Fruit fly (Drosophila melanogaster) whole organism, embryonic: Measurements from ENCODE around the gene CG15343.

ENCODE experiments used
- ATbp ChIP-seq: fragments of 200-800 bp; sonication (Bioruptor generic); optimal IDR thresholded peaks from 2 replicates; lab custom pipeline; 2017; ENCODE audit warnings: missing biosample characterization, mild to moderate bottlenecking, missing genetic modification characterization, missing genetic modification reagents
- Abd-B ChIP-seq: fragments of 200-800 bp; sonication (Bioruptor generic); optimal IDR thresholded peaks from 2 replicates; lab custom pipeline; 2018; ENCODE audit warnings: missing biosample characterization, mild to moderate bottlenecking, missing genetic modification characterization, moderate library complexity
- Bteb2 ChIP-seq: fragments of 200-800 bp; sonication (Bioruptor generic); optimal IDR thresholded peaks from 2 replicates; lab custom pipeline; 2016; ENCODE audit warnings: missing biosample characterization, missing genetic modification characterization
- CG10462 ChIP-seq: fragments of 200-800 bp; sonication (Bioruptor generic); optimal IDR thresholded peaks from 2 replicates; lab custom pipeline; 2016; ENCODE audit warnings: missing biosample characterization, missing genetic modification characterization
- CG11247 ChIP-seq: fragments of 200-800 bp; sonication (Bioruptor generic); IDR thresholded peaks from 2 replicates; pipeline ENCODE4 v1.3.6; 2022; ENCODE audit warnings: missing biosample characterization, missing genetic modification characterization
- CG11456 ChIP-seq: fragments of 200-800 bp; sonication (Bioruptor generic); IDR thresholded peaks from 3 replicates; pipeline ENCODE4 v1.3.6; 2022; ENCODE audit warnings: missing biosample characterization, missing genetic modification characterization
- CG11504 ChIP-seq: fragments of 200-800 bp; sonication (Bioruptor generic); optimal IDR thresholded peaks from 3 replicates; lab custom pipeline; 2019; ENCODE audit warnings: missing biosample characterization, mild to moderate bottlenecking, missing genetic modification characterization, moderate library complexity
- CG12391 ChIP-seq: fragments of 200-800 bp; sonication (Bioruptor generic); optimal IDR thresholded peaks from 3 replicates; lab custom pipeline; 2018; ENCODE audit warnings: missing biosample characterization, mild to moderate bottlenecking, missing genetic modification characterization, moderate library complexity
- CG12769 ChIP-seq: fragments of 200-800 bp; sonication (Bioruptor generic); optimal IDR thresholded peaks from 2 replicates; lab custom pipeline; 2019; ENCODE audit warnings: missing biosample characterization, mild to moderate bottlenecking, missing genetic modification characterization, moderate library complexity
- CG13296 ChIP-seq: fragments of 200-800 bp; sonication (Bioruptor generic); optimal IDR thresholded peaks from 3 replicates; lab custom pipeline; 2018; ENCODE audit warnings: missing biosample characterization, mild to moderate bottlenecking, missing genetic modification characterization
- CG13424 ChIP-seq: fragments of 200-800 bp; sonication (Bioruptor generic); optimal IDR thresholded peaks from 2 replicates; lab custom pipeline; 2019; ENCODE audit warnings: missing biosample characterization, mild to moderate bottlenecking, missing genetic modification characterization, moderate library complexity
- CG16863 ChIP-seq: fragments of 200-800 bp; sonication (Bioruptor generic); optimal IDR thresholded peaks from 3 replicates; lab custom pipeline; 2016; ENCODE audit warnings: missing biosample characterization, missing genetic modification characterization
- CG18011 ChIP-seq: fragments of 200-800 bp; sonication (Bioruptor generic); optimal IDR thresholded peaks from 2 replicates; lab custom pipeline; 2017; ENCODE audit warnings: missing biosample characterization, missing genetic modification characterization, mild to moderate bottlenecking, moderate library complexity, missing genotype
- CG2678 ChIP-seq: fragments of 200-800 bp; sonication (Bioruptor generic); optimal IDR thresholded peaks from 3 replicates; lab custom pipeline; 2019; ENCODE audit warnings: missing biosample characterization, mild to moderate bottlenecking, missing genetic modification characterization, moderate library complexity
- CG31365 ChIP-seq: fragments of 200-800 bp; sonication (Bioruptor generic); optimal IDR thresholded peaks from 2 replicates; lab custom pipeline; 2018; ENCODE audit warnings: missing biosample characterization, mild to moderate bottlenecking, missing genetic modification characterization
- CG7271 ChIP-seq: fragments of 200-800 bp; sonication (Bioruptor generic); optimal IDR thresholded peaks from 2 replicates; lab custom pipeline; 2018; ENCODE audit warnings: missing biosample characterization, mild to moderate bottlenecking, missing genetic modification characterization, moderate library complexity
- CG7357 ChIP-seq: fragments of 200-800 bp; sonication (Bioruptor generic); IDR thresholded peaks from 3 replicates; pipeline ENCODE4 v1.3.6; 2022; ENCODE audit warnings: missing biosample characterization, missing genetic modification characterization
- CG7745 ChIP-seq: fragments of 200-800 bp; sonication (Bioruptor generic); optimal IDR thresholded peaks from 2 replicates; lab custom pipeline; 2018; ENCODE audit warnings: missing biosample characterization, mild to moderate bottlenecking, missing genetic modification characterization, moderate library complexity
- CG7786 ChIP-seq: fragments of 200-800 bp; sonication (Bioruptor generic); optimal IDR thresholded peaks from 2 replicates; lab custom pipeline; 2016; ENCODE audit warnings: missing biosample characterization, missing genetic modification characterization
- CG7987 ChIP-seq: fragments of 200-800 bp; sonication (Bioruptor generic); optimal IDR thresholded peaks from 2 replicates; lab custom pipeline; 2018; ENCODE audit warnings: missing biosample characterization, mild to moderate bottlenecking, missing genetic modification characterization, moderate library complexity
- CG8089 ChIP-seq: fragments of 200-800 bp; sonication (Bioruptor generic); optimal IDR thresholded peaks from 3 replicates; lab custom pipeline; 2016; ENCODE audit warnings: missing biosample characterization, missing genetic modification characterization
- CG8290 ChIP-seq, 3 experiments: fragments of 200-800 bp; sonication (Bioruptor generic); optimal IDR thresholded peaks; 2 replicates each; lab custom pipeline; 2016 to 2019; ENCODE audit warnings: missing biosample characterization in 3 of 3, missing genetic modification characterization in 3 of 3, mild to moderate bottlenecking in 2 of 3, moderate library complexity in 1 of 3
- CG9727 ChIP-seq: fragments of 200-800 bp; sonication (Bioruptor generic); optimal IDR thresholded peaks from 3 replicates; lab custom pipeline; 2017; ENCODE audit warnings: missing biosample characterization, mild to moderate bottlenecking, missing genetic modification characterization
- HHEX ChIP-seq: fragments of 200-800 bp; sonication (Bioruptor generic); optimal IDR thresholded peaks from 3 replicates; lab custom pipeline; 2017; ENCODE audit warnings: missing biosample characterization, mild to moderate bottlenecking, missing genetic modification characterization, missing genetic modification reagents
- Lim3 ChIP-seq: fragments of 200-800 bp; sonication (Bioruptor generic); IDR thresholded peaks from 2 replicates; pipeline ENCODE4 v1.3.6; 2022; ENCODE audit warnings: missing biosample characterization, missing genetic modification characterization
- Med ChIP-seq: fragments of 200-800 bp; sonication (Bioruptor generic); peaks from one replicate; lab custom pipeline; 2016; ENCODE audit warnings: missing biosample characterization, missing genetic modification characterization, mild to moderate bottlenecking, inconsistent platforms, moderate library complexity
- NC2α ChIP-seq: fragments of 200-800 bp; sonication (Bioruptor generic); optimal IDR thresholded peaks from 2 replicates; lab custom pipeline; 2016; ENCODE audit warnings: missing biosample characterization, missing genetic modification characterization
- NC2β ChIP-seq: fragments of 200-800 bp; sonication (Bioruptor generic); optimal IDR thresholded peaks from 2 replicates; lab custom pipeline; 2016; ENCODE audit warnings: missing biosample characterization, missing genetic modification characterization
- NK7.1 ChIP-seq: fragments of 200-800 bp; sonication (Bioruptor generic); optimal IDR thresholded peaks from 3 replicates; lab custom pipeline; 2016; ENCODE audit warnings: missing biosample characterization, missing genetic modification characterization
- Rfx ChIP-seq: fragments of 200-800 bp; sonication (Bioruptor generic); IDR thresholded peaks from 2 replicates; pipeline ENCODE4 v1.3.6; 2022; ENCODE audit warnings: missing biosample characterization, missing genetic modification characterization
- Scr ChIP-seq: fragments of 200-800 bp; sonication (Bioruptor generic); IDR thresholded peaks from 2 replicates; pipeline ENCODE4 v1.3.6; 2022; ENCODE audit warnings: missing biosample characterization, missing genetic modification characterization; ENCODE audit not compliant: partially characterized antibody
- abd-A ChIP-seq: fragments of 200-800 bp; sonication (Bioruptor generic); optimal IDR thresholded peaks from 3 replicates; lab custom pipeline; 2019; ENCODE audit warnings: missing biosample characterization, mild to moderate bottlenecking, missing genetic modification characterization, moderate library complexity
- amos ChIP-seq: fragments of 200-800 bp; sonication (Bioruptor generic); IDR thresholded peaks from 2 replicates; pipeline ENCODE4 v1.3.6; 2022; ENCODE audit warnings: missing biosample characterization, missing genetic modification characterization; ENCODE audit not compliant: partially characterized antibody
- cwo ChIP-seq: fragments of 200-800 bp; sonication (Bioruptor generic); optimal IDR thresholded peaks from 3 replicates; lab custom pipeline; 2017; ENCODE audit warnings: missing biosample characterization, missing genetic modification characterization, mild to moderate bottlenecking, moderate library complexity, missing genetic modification reagents
- danr ChIP-seq: fragments of 200-800 bp; sonication (Bioruptor generic); IDR thresholded peaks from 2 replicates; pipeline ENCODE4 v1.3.6; 2022; ENCODE audit warnings: missing biosample characterization, missing genetic modification characterization
- disco-r ChIP-seq: fragments of 200-800 bp; sonication (Bioruptor generic); optimal IDR thresholded peaks from 2 replicates; lab custom pipeline; 2016; ENCODE audit warnings: missing biosample characterization, missing genetic modification characterization
- dmrt99B ChIP-seq: fragments of 200-800 bp; sonication (Bioruptor generic); optimal IDR thresholded peaks from 2 replicates; lab custom pipeline; 2018; ENCODE audit warnings: missing biosample characterization, mild to moderate bottlenecking, missing genetic modification characterization, moderate library complexity
- dpn ChIP-seq, 2 experiments: fragments of 200-800 bp; sonication (Bioruptor generic); optimal IDR thresholded peaks; 3 replicates each; lab custom pipeline; 2016; ENCODE audit warnings: missing biosample characterization in 2 of 2, missing genetic modification characterization in 2 of 2
- grn ChIP-seq: fragments of 200-800 bp; sonication (Bioruptor generic); optimal IDR thresholded peaks from 3 replicates; lab custom pipeline; 2017; ENCODE audit warnings: missing biosample characterization, missing genetic modification characterization
- gsb-n ChIP-seq: fragments of 200-800 bp; sonication (Bioruptor generic); optimal IDR thresholded peaks from 3 replicates; lab custom pipeline; 2018; ENCODE audit warnings: missing biosample characterization, mild to moderate bottlenecking, missing genetic modification characterization
- hbn ChIP-seq: fragments of 200-800 bp; sonication (Bioruptor generic); IDR thresholded peaks from 2 replicates; pipeline ENCODE4 v1.3.6; 2022; ENCODE audit warnings: missing biosample characterization, missing genetic modification characterization; ENCODE audit not compliant: partially characterized antibody
- hth ChIP-seq: fragments of >200 bp; optimal IDR thresholded peaks from 2 replicates; lab custom pipeline; 2017; ENCODE audit warnings: inconsistent platforms
- kah ChIP-seq: fragments of 200-800 bp; sonication (Bioruptor generic); optimal IDR thresholded peaks from 2 replicates; lab custom pipeline; 2018; ENCODE audit warnings: missing biosample characterization, mild to moderate bottlenecking, missing genetic modification characterization
- ken ChIP-seq: fragments of 200-800 bp; sonication (Bioruptor generic); IDR thresholded peaks from 3 replicates; pipeline ENCODE4 v1.3.6; 2022; ENCODE audit warnings: missing biosample characterization, missing genetic modification characterization
- lmd ChIP-seq: fragments of 200-800 bp; sonication (Bioruptor generic); IDR thresholded peaks from 2 replicates; pipeline ENCODE4 v1.3.6; 2022; ENCODE audit warnings: missing biosample characterization, missing genetic modification characterization
- maf-S ChIP-seq: fragments of 200-800 bp; sonication (Bioruptor generic); optimal IDR thresholded peaks from 2 replicates; lab custom pipeline; 2016; ENCODE audit warnings: missing biosample characterization, missing genetic modification characterization
- pho ChIP-seq: fragments of 200-800 bp; sonication (Bioruptor generic); optimal IDR thresholded peaks from 2 replicates; lab custom pipeline; 2016; ENCODE audit warnings: missing biosample characterization, missing genetic modification characterization
- pita ChIP-seq: fragments of 200-800 bp; sonication (Bioruptor generic); optimal IDR thresholded peaks from 2 replicates; lab custom pipeline; 2017; ENCODE audit warnings: missing biosample characterization, mild to moderate bottlenecking, missing genetic modification characterization
- sima ChIP-seq: fragments of 200-800 bp; sonication (Bioruptor generic); optimal IDR thresholded peaks from 2 replicates; lab custom pipeline; 2016; ENCODE audit warnings: missing biosample characterization, missing genetic modification characterization
- z ChIP-seq: fragments of 200-800 bp; sonication (Bioruptor generic); IDR thresholded peaks from 3 replicates; pipeline ENCODE4 v1.3.6; 2022; ENCODE audit warnings: missing biosample characterization, missing genetic modification characterization

The CG15343 gene

DNA sequence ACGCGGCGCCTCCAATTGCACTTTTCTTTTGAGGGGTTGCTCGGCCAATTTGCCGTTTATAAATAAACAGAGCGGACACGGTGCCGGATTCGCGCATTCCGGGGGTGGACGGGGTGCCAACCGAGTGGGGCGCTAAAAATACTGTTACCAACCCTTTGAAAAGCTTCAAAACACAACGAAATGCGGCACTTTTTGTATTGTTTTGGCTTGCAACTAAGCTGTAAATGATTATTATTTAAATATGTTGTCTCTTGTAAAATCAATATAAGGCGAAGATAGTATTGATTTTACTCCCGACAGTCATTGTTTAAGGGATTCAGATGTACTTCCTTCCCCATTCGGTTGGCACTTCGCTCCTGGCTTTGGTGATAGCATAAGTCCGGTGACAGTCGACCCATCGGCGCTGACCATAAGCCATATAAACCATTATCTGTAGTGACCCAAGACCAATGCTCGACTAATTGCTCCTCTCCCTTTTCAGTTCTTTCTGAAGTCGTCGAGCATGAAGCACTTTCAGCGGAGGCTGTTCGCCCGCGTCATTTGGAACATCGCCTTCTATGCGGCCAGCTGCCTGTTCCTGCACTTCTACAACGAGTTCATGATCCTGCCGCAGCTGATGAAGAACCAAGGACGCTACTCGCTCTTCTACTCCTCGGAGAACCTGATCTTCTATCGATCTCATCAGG, at the start of gene CG15343 (continued):
- TF ChIP-seq pita, result no peak
- no peak for TF ChIP-seq CG18011 (GFP tag; lab: Kevin White, UChicago)
- TF ChIP-seq abd-A (tag; lab: Kevin White, UChicago), result no peak
- peak; percentile 23 for TF ChIP-seq dmrt99B (tag; lab: Kevin White, UChicago)
- TF ChIP-seq sima, result no peak
- no peak for TF ChIP-seq CG10462 (GFP tag; lab: Kevin White, UChicago)
- TF ChIP-seq CG7745 (tag; lab: Kevin White, UChicago), result no peak
- TF ChIP-seq CG7987 (GFP tag; lab: Kevin White, UChicago), result no peak
- no peak for TF ChIP-seq CG13296 (GFP tag; lab: Kevin White, UChicago)
- TF ChIP-seq Scr (GFP tag; lab: Robert Waterston, UW), result no peak
- peak; percentile 9 for TF ChIP-seq Abd-B (GFP tag; lab: Kevin White, UChicago)
- no peak for TF ChIP-seq z (GFP tag; lab: Robert Waterston, UW)
- TF ChIP-seq CG8089 (GFP tag; lab: Kevin White, UChicago), result no peak
- TF ChIP-seq hth (lab: Kevin White, UChicago), result no peak
- no peak for TF ChIP-seq pho (GFP tag; lab: Kevin White, UChicago)
- no peak for TF ChIP-seq grn
- no peak for TF ChIP-seq cwo (GFP tag; lab: Kevin White, UChicago)
- TF ChIP-seq CG7786 (GFP tag; lab: Kevin White, UChicago), result no peak
- TF ChIP-seq amos (GFP tag; lab: Robert Waterston, UW), result peak; percentile 32
- no peak for TF ChIP-seq Lim3 (GFP tag; lab: Robert Waterston, UW)
- peak; percentile 15 for TF ChIP-seq CG13424 (tag; lab: Kevin White, UChicago)
- TF ChIP-seq maf-S (GFP tag; lab: Kevin White, UChicago), result no peak
- peak; percentile 9 to 29 for TF ChIP-seq dpn (GFP tag; optimal IDR thresholded peaks at IDR 0.05; lab: Kevin White, UChicago)
- TF ChIP-seq kah (GFP tag; lab: Kevin White, UChicago), result no peak
- no peak for TF ChIP-seq ken
- no peak for TF ChIP-seq HHEX (GFP tag; lab: Kevin White, UChicago)
- peak; percentile 31 for TF ChIP-seq CG9727 (GFP tag; lab: Kevin White, UChicago)
- no peak for TF ChIP-seq CG8290 (GFP tag; optimal IDR thresholded peaks at IDR 0.05; lab: Kevin White, UChicago)
- TF ChIP-seq CG8290 (tag; optimal IDR thresholded peaks at IDR 0.05; lab: Kevin White, UChicago), result peak in 1 of 2 experiments; percentile 66
- no peak for TF ChIP-seq disco-r (GFP tag; lab: Kevin White, UChicago)
- TF ChIP-seq danr (GFP tag; lab: Robert Waterston, UW), result no peak
- 0 out of 2 replicates have a peak, but pooled peaks have one; percentile 37 for TF ChIP-seq CG11247 (GFP tag; lab: Robert Waterston, UW)
- TF ChIP-seq NK7.1, result no peak
- peak; percentile 52 for TF ChIP-seq CG2678 (tag; lab: Kevin White, UChicago)
- no peak for TF ChIP-seq NC2β (GFP tag; lab: Kevin White, UChicago)
- peak; percentile 45 for TF ChIP-seq CG11504 (tag; lab: Kevin White, UChicago)
- TF ChIP-seq Bteb2 (GFP tag; lab: Kevin White, UChicago), result no peak
- TF ChIP-seq CG12391, result peak; percentile 5
- no peak for TF ChIP-seq hbn (GFP tag; lab: Robert Waterston, UW)
- TF ChIP-seq Med (GFP tag; lab: Kevin White, UChicago), result peak; percentile 87
- peak; percentile 74 for TF ChIP-seq Rfx (GFP tag; lab: Robert Waterston, UW)
- TF ChIP-seq CG12769 (tag; lab: Kevin White, UChicago), result peak; percentile 21
- no peak for TF ChIP-seq CG11456 (GFP tag; lab: Robert Waterston, UW)
- no peak for TF ChIP-seq CG7271 (tag; lab: Kevin White, UChicago)
- peak; percentile 68 for TF ChIP-seq lmd (GFP tag; lab: Robert Waterston, UW)
- TF ChIP-seq CG16863 (GFP tag; lab: Kevin White, UChicago), result no peak
- TF ChIP-seq NC2α (GFP tag; lab: Kevin White, UChicago), result no peak
- TF ChIP-seq CG31365, result no peak
- TF ChIP-seq CG7357, result no peak
- no peak for TF ChIP-seq gsb-n (tag; lab: Kevin White, UChicago)
- TF ChIP-seq ATbp (GFP tag; lab: Kevin White, UChicago), result no peak
